Worm (Caenorhabditis elegans) whole organism, young adult: ENCODE results near the gene bicd-1.

Experiments
- F33H1.4 ChIP-seq: fragments of 200-800 bp; sonication (Bioruptor generic); IDR thresholded peaks from 2 replicates; pipeline ENCODE4 v1.3.6; 2022; ENCODE audit warnings: missing genetic modification reagents, missing genetic modification characterization, missing compliant biosample characterization
- F55B11.4 ChIP-seq: sonication (generic microtip); optimal IDR thresholded peaks from 2 replicates; lab custom pipeline; 2016; ENCODE audit warnings: missing compliant biosample characterization, missing genetic modification characterization, borderline replicate concordance; ENCODE audit not compliant: insufficient read depth
- gei-17 ChIP-seq: fragments of 200-800 bp; sonication (Bioruptor generic); optimal IDR thresholded peaks from 2 replicates; lab custom pipeline; 2018; ENCODE audit warnings: mild to moderate bottlenecking, missing genetic modification characterization, missing compliant biosample characterization
- pha-4 ChIP-seq: fragments of 150-350 bp; sonication (generic microtip); optimal IDR thresholded peaks from 2 replicates; lab custom pipeline; 2014; ENCODE audit warnings: missing biosample characterization, missing genetic modification reagents, missing genetic modification characterization
- sea-2 ChIP-seq: fragments of 200-800 bp; sonication (Bioruptor generic); IDR thresholded peaks from 2 replicates; pipeline ENCODE4 v1.3.6; 2022; ENCODE audit warnings: missing genetic modification characterization, missing compliant biosample characterization
- unc-130 ChIP-seq: sonication (generic microtip); optimal IDR thresholded peaks from 2 replicates; lab custom pipeline; 2016; ENCODE audit warnings: missing genetic modification reagents, missing genetic modification characterization, missing compliant biosample characterization
- xnd-1 ChIP-seq: sonication (generic microtip); optimal IDR thresholded peaks from 2 replicates; lab custom pipeline; 2016; ENCODE audit warnings: missing genotype, missing genetic modification reagents, missing genetic modification characterization, missing compliant biosample characterization
- zim-3 ChIP-seq: sonication (generic microtip); optimal IDR thresholded peaks from 2 replicates; lab custom pipeline; 2017; ENCODE audit warnings: mild to moderate bottlenecking, missing genetic modification characterization, moderate library complexity, missing compliant biosample characterization

DNA sequence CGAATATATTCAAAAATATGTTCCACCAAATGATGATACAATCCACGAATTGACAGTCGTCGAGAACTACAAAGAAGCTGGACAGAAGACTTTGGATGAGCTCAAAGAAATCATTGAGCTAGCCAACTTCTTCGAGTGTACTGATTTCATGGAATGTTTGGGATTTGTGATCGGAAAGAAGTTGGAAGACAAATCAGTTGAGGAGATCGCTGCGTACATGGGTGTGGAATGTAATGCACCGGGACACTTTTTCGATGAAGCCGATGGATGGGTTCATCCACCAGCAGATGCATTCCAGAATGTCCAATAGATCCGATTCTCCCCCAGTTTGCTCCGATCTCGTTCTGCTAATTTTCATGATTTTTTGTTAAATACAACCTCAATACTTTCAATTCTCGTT lies 31.4 kb upstream of the bicd-1 start:
- TF ChIP-seq pha-4 (no peak), unc-130 (GFP tag; lab: Kevin White, UChicago) (no peak), F55B11.4 (tag; lab: Kevin White, UChicago) (no peak), xnd-1 (tag; lab: Kevin White, UChicago) (no peak), gei-17 (no peak), zim-3 (tag; lab: Kevin White, UChicago) (no peak), F33H1.4 (GFP tag; lab: Robert Waterston, UW) (no peak), sea-2 (GFP tag; lab: Robert Waterston, UW) (no peak)
